Fruit fly (Drosophila melanogaster) whole organism, embryonic: Measurements from ENCODE around the gene Ant2.

Experiments
- Bgb ChIP-seq: fragments of 200-800 bp; sonication (Bioruptor generic); IDR thresholded peaks from 2 replicates; pipeline ENCODE4 v1.3.6; 2022; ENCODE audit warnings: missing biosample characterization, missing genetic modification characterization; ENCODE audit not compliant: partially characterized antibody
- Blimp-1 ChIP-seq: fragments of 200-800 bp; sonication (Bioruptor generic); optimal IDR thresholded peaks from 3 replicates; lab custom pipeline; 2018; ENCODE audit warnings: missing biosample characterization, missing genetic modification characterization, mild to moderate bottlenecking, moderate library complexity, missing genetic modification reagents
- CG10431 ChIP-seq: fragments of 200-800 bp; sonication (Bioruptor generic); optimal IDR thresholded peaks from 3 replicates; lab custom pipeline; 2018; ENCODE audit warnings: missing biosample characterization, mild to moderate bottlenecking, missing genetic modification characterization
- CG10543 ChIP-seq: fragments of 200-800 bp; sonication (Bioruptor generic); optimal IDR thresholded peaks from 3 replicates; lab custom pipeline; 2017; ENCODE audit warnings: missing biosample characterization, mild to moderate bottlenecking, missing genetic modification characterization, moderate library complexity
- CG10654 ChIP-seq: fragments of 200-800 bp; sonication (Bioruptor generic); optimal IDR thresholded peaks from 2 replicates; lab custom pipeline; 2016; ENCODE audit warnings: missing biosample characterization, missing genetic modification characterization
- CG12744 ChIP-seq: fragments of 200-800 bp; sonication (Bioruptor generic); optimal IDR thresholded peaks from 2 replicates; lab custom pipeline; 2016; ENCODE audit warnings: missing biosample characterization, missing genetic modification characterization
- CG17359 ChIP-seq: fragments of 200-800 bp; sonication (Bioruptor generic); optimal IDR thresholded peaks from 3 replicates; lab custom pipeline; 2018; ENCODE audit warnings: missing biosample characterization, mild to moderate bottlenecking, missing genetic modification characterization, moderate library complexity
- CG17568 ChIP-seq: fragments of 200-800 bp; sonication (Bioruptor generic); optimal IDR thresholded peaks from 2 replicates; lab custom pipeline; 2018; ENCODE audit warnings: missing biosample characterization, mild to moderate bottlenecking, missing genetic modification characterization, moderate library complexity
- CG18262 ChIP-seq: fragments of 200-800 bp; optimal IDR thresholded peaks from 3 replicates; lab custom pipeline; 2019; ENCODE audit warnings: missing biosample characterization, mild to moderate bottlenecking, missing genetic modification characterization, moderate library complexity
- CG3065 ChIP-seq: fragments of 200-800 bp; sonication (Bioruptor generic); optimal IDR thresholded peaks from 2 replicates; lab custom pipeline; 2016; ENCODE audit warnings: missing biosample characterization, missing genetic modification characterization
- CG33557 ChIP-seq: fragments of 200-800 bp; sonication (Bioruptor generic); optimal IDR thresholded peaks from 2 replicates; lab custom pipeline; 2019; ENCODE audit warnings: missing biosample characterization, mild to moderate bottlenecking, missing genetic modification characterization, moderate library complexity
- CG4730 ChIP-seq: fragments of 200-800 bp; sonication (Bioruptor generic); IDR thresholded peaks from 2 replicates; pipeline ENCODE4 v1.3.6; 2022; ENCODE audit warnings: missing biosample characterization, missing genetic modification characterization
- CG6765 ChIP-seq: fragments of 200-800 bp; sonication (Bioruptor generic); optimal IDR thresholded peaks from 3 replicates; lab custom pipeline; 2017; ENCODE audit warnings: missing biosample characterization, mild to moderate bottlenecking, missing genetic modification characterization
- CG6791 ChIP-seq: fragments of 200-800 bp; sonication (Bioruptor generic); IDR thresholded peaks from 3 replicates; pipeline ENCODE4 v1.3.6; 2022; ENCODE audit warnings: missing biosample characterization, missing genetic modification characterization; ENCODE audit not compliant: partially characterized antibody
- Dek ChIP-seq: fragments of 200-800 bp; sonication (Bioruptor generic); optimal IDR thresholded peaks from 3 replicates; lab custom pipeline; 2019; ENCODE audit warnings: missing biosample characterization, mild to moderate bottlenecking, missing genetic modification characterization, moderate library complexity
- E2f2 ChIP-seq: fragments of 200-800 bp; sonication (Bioruptor generic); IDR thresholded peaks from 2 replicates; pipeline ENCODE4 v1.3.6; 2022; ENCODE audit warnings: missing biosample characterization, missing genetic modification characterization
- Fer1 ChIP-seq: fragments of 200-800 bp; sonication (Bioruptor generic); optimal IDR thresholded peaks from 2 replicates; lab custom pipeline; 2017; ENCODE audit warnings: missing biosample characterization, mild to moderate bottlenecking, missing genetic modification characterization
- Hmr ChIP-seq: fragments of 200-800 bp; sonication (Bioruptor generic); optimal IDR thresholded peaks from 3 replicates; lab custom pipeline; 2017; ENCODE audit warnings: mild to moderate bottlenecking, missing biosample characterization, missing genetic modification reagents, missing genetic modification characterization
- Hr51 ChIP-seq, 2 experiments: fragments of 200-800 bp; sonication (Bioruptor generic); optimal IDR thresholded peaks; 2 replicates in 1 of 2; 3 replicates in 1 of 2; lab custom pipeline; 2016 to 2018; ENCODE audit warnings: missing biosample characterization in 2 of 2, missing genetic modification characterization in 2 of 2, mild to moderate bottlenecking in 1 of 2, moderate library complexity in 1 of 2
- Nf-YC ChIP-seq: fragments of 200-800 bp; optimal IDR thresholded peaks from 3 replicates; lab custom pipeline; 2019; ENCODE audit warnings: missing biosample characterization, mild to moderate bottlenecking, missing genetic modification characterization, moderate library complexity
- Pdp1 ChIP-seq, 2 experiments: fragments of 200-800 bp; sonication (Bioruptor generic); optimal IDR thresholded peaks; 3 replicates each; lab custom pipeline; 2016; ENCODE audit warnings: missing biosample characterization in 2 of 2, missing genetic modification characterization in 2 of 2, mild to moderate bottlenecking in 1 of 2, moderate library complexity in 1 of 2
- Ptx1 ChIP-seq: fragments of 200-800 bp; sonication (Bioruptor generic); IDR thresholded peaks from 2 replicates; pipeline ENCODE4 v1.3.6; 2022; ENCODE audit warnings: missing biosample characterization, missing genetic modification characterization
- Sry-β ChIP-seq: fragments of 200-800 bp; sonication (Bioruptor generic); optimal IDR thresholded peaks from 2 replicates; lab custom pipeline; 2018; ENCODE audit warnings: missing biosample characterization, mild to moderate bottlenecking, missing genetic modification characterization, moderate library complexity
- aop ChIP-seq: fragments of 200-800 bp; sonication (Bioruptor generic); IDR thresholded peaks from 2 replicates; pipeline ENCODE4 v1.3.6; 2022; ENCODE audit warnings: missing biosample characterization, missing genetic modification characterization
- cwo ChIP-seq: fragments of 200-800 bp; sonication (Bioruptor generic); optimal IDR thresholded peaks from 3 replicates; lab custom pipeline; 2017; ENCODE audit warnings: missing biosample characterization, missing genetic modification characterization, mild to moderate bottlenecking, moderate library complexity, missing genetic modification reagents
- esg ChIP-seq: fragments of 200-800 bp; sonication (Bioruptor generic); conservative IDR thresholded peaks from 2 replicates; pipeline ENCODE4 v1.3.6; 2022; ENCODE audit warnings: missing biosample characterization, missing genetic modification characterization
- fd3F ChIP-seq: fragments of 200-800 bp; sonication (Bioruptor generic); optimal IDR thresholded peaks from 2 replicates; lab custom pipeline; 2018; ENCODE audit warnings: missing biosample characterization, mild to moderate bottlenecking, missing genetic modification characterization, moderate library complexity
- grau ChIP-seq: fragments of 200-800 bp; optimal IDR thresholded peaks from 3 replicates; lab custom pipeline; 2019; ENCODE audit warnings: missing biosample characterization, mild to moderate bottlenecking, missing genetic modification characterization, moderate library complexity
- hkb ChIP-seq, 2 experiments: fragments of 200-800 bp in 1 of 2; fragments of >200 bp in 1 of 2; sonication (Bioruptor generic) in 1 of 2; IDR thresholded peaks in 1 of 2; optimal IDR thresholded peaks in 1 of 2; 2 replicates each; pipeline versions ENCODE4 v1.3.6 to Lab custom; 2017 to 2022; ENCODE audit warnings: missing biosample characterization in 1 of 2, missing genetic modification characterization in 1 of 2
- knrl ChIP-seq: fragments of 200-800 bp; sonication (Bioruptor generic); IDR thresholded peaks from 3 replicates; pipeline ENCODE4 v1.3.6; 2022; ENCODE audit warnings: missing biosample characterization, missing genetic modification characterization; ENCODE audit not compliant: partially characterized antibody
- peb ChIP-seq: fragments of 200-800 bp; sonication (Bioruptor generic); IDR thresholded peaks from 2 replicates; pipeline ENCODE4 v1.3.6; 2022; ENCODE audit warnings: missing biosample characterization, missing genetic modification characterization
- pho ChIP-seq: fragments of 200-800 bp; sonication (Bioruptor generic); optimal IDR thresholded peaks from 2 replicates; lab custom pipeline; 2016; ENCODE audit warnings: missing biosample characterization, missing genetic modification characterization
- psq ChIP-seq: fragments of 200-800 bp; sonication (Bioruptor generic); optimal IDR thresholded peaks from 2 replicates; lab custom pipeline; 2017; ENCODE audit warnings: missing biosample characterization, missing genetic modification characterization
- salm ChIP-seq: fragments of 200-800 bp; sonication (Bioruptor generic); optimal IDR thresholded peaks from 2 replicates; lab custom pipeline; 2018; ENCODE audit warnings: missing biosample characterization, mild to moderate bottlenecking, missing genetic modification characterization
- sens-2 ChIP-seq: fragments of 200-800 bp; sonication (Bioruptor generic); IDR thresholded peaks from 2 replicates; pipeline ENCODE4 v1.3.6; 2022; ENCODE audit warnings: missing biosample characterization, missing genetic modification characterization
- sima ChIP-seq: fragments of 200-800 bp; sonication (Bioruptor generic); optimal IDR thresholded peaks from 2 replicates; lab custom pipeline; 2016; ENCODE audit warnings: missing biosample characterization, missing genetic modification characterization
- slbo ChIP-seq: fragments of 200-800 bp; sonication (Bioruptor generic); IDR thresholded peaks from 2 replicates; pipeline ENCODE4 v1.3.6; 2022; ENCODE audit warnings: missing biosample characterization, missing genetic modification characterization
- so ChIP-seq: fragments of 200-800 bp; sonication (Bioruptor generic); IDR thresholded peaks from 3 replicates; pipeline ENCODE4 v1.3.6; 2022; ENCODE audit warnings: missing biosample characterization, missing genetic modification characterization
- sob ChIP-seq: fragments of 200-800 bp; sonication (Bioruptor generic); IDR thresholded peaks from 2 replicates; pipeline ENCODE4 v1.3.6; 2022; ENCODE audit warnings: missing biosample characterization, missing genetic modification characterization
- tio ChIP-seq: fragments of 200-800 bp; sonication (Bioruptor generic); optimal IDR thresholded peaks from 2 replicates; lab custom pipeline; 2017; ENCODE audit warnings: missing biosample characterization, missing genetic modification characterization, inconsistent platforms
- zf30C ChIP-seq: fragments of 200-800 bp; sonication (Bioruptor generic); optimal IDR thresholded peaks from 3 replicates; lab custom pipeline; 2018; ENCODE audit warnings: missing biosample characterization, mild to moderate bottlenecking, missing genetic modification characterization
- zfh1 ChIP-seq: fragments of 200-800 bp; sonication (Bioruptor generic); IDR thresholded peaks from 3 replicates; pipeline ENCODE4 v1.3.6; 2022; ENCODE audit warnings: missing biosample characterization, missing genetic modification characterization

Ant2 gene

DNA sequence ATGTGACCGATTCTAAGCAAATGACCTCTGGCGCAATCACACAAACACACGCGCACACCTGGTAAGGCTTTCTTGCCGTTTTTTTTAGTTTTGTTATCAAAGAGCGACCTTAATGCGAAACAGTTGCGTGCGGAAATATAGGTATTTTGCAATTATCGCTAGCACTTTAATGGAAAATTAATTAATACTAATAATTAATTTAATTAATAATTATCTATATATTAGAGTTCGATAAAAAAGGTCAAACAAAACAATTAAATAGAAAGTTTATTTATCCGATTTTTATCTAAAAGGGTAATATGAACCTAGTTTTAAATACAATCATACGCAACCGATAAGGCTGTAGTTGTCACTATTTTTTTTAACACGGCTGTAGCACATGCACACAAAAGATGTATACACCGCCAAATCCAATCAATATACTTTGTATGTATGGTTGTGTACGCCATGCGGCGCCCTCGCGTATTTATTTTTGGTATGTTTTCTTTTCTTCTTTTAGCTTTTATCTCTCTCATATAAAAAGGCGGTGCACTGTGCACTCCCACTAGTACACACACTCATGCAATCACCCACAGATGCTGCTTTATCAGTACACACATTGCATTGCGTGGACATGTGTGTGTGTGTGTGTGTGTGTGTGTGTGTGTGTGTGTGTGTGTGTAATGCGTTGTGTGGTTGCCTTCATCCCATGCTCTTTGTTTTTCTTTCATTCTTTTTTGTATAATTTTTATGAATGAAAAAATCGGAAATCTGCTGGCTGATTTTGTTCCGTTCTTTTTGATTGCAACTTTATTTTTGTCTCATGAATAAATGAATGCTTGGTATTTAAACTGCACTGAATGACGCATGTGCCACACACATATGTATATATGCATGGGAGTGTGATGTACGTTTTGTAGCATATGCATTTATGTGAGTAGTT, 16.0 kb upstream of the Ant2 start (continued):
- TF ChIP-seq CG3065 = peak; percentile 30
- 0 out of 3 replicates have a peak, but pooled peaks have one; percentile 39 for TF ChIP-seq zfh1
- peak; percentile 60 for TF ChIP-seq Fer1 (GFP tag; lab: Kevin White, UChicago)
- peak; percentile 52 for TF ChIP-seq fd3F (GFP tag; lab: Kevin White, UChicago)
- peak; percentile 86 for TF ChIP-seq CG18262 (tag; lab: Kevin White, UChicago)
- no peak for TF ChIP-seq Sry-β (GFP tag; lab: Kevin White, UChicago)
- TF ChIP-seq Dek = peak; percentile 46
- TF ChIP-seq CG4730 (GFP tag; lab: Robert Waterston, UW) = no peak
- TF ChIP-seq salm (tag; lab: Kevin White, UChicago) = peak; percentile 60
- peak in 1 of 2 experiments; percentile 27 for TF ChIP-seq Pdp1 (GFP tag; optimal IDR thresholded peaks at IDR 0.05; lab: Kevin White, UChicago)
- TF ChIP-seq aop (GFP tag; lab: Robert Waterston, UW) = no peak
- no peak for TF ChIP-seq peb
- no peak for TF ChIP-seq sens-2
- TF ChIP-seq pho (GFP tag; lab: Kevin White, UChicago) = no peak
- no peak for TF ChIP-seq zf30C
- no peak for TF ChIP-seq Hmr (GFP tag; lab: Kevin White, UChicago)
- no peak for TF ChIP-seq so (GFP tag; lab: Robert Waterston, UW)
- TF ChIP-seq grau (tag; lab: Kevin White, UChicago) = peak; percentile 79
- TF ChIP-seq CG10431 (GFP tag; lab: Kevin White, UChicago) = peak; percentile 17
- peak; percentile 52 for TF ChIP-seq CG6765
- peak; percentile 9 for TF ChIP-seq CG10543 (GFP tag; lab: Kevin White, UChicago)
- TF ChIP-seq hkb (optimal IDR thresholded peaks at IDR 0.05; lab: Kevin White, UChicago) = no peak
- peak; percentile 65 for TF ChIP-seq hkb (GFP tag; IDR thresholded peaks at IDR 0.05; lab: Robert Waterston, UW)
- TF ChIP-seq sima (GFP tag; lab: Kevin White, UChicago) = no peak
- no peak for TF ChIP-seq CG12744 (GFP tag; lab: Kevin White, UChicago)
- peak; percentile 59 for TF ChIP-seq Ptx1 (GFP tag; lab: Robert Waterston, UW)
- peak; percentile 31; the same call in 1 of the 2 replicates for TF ChIP-seq slbo
- TF ChIP-seq Nf-YC = peak; percentile 7
- no peak for TF ChIP-seq sob (GFP tag; lab: Robert Waterston, UW)
- no peak for TF ChIP-seq knrl (GFP tag; lab: Robert Waterston, UW)
- no peak for TF ChIP-seq CG6791 (GFP tag; lab: Robert Waterston, UW)
- TF ChIP-seq CG17359 (tag; lab: Kevin White, UChicago) = peak; percentile 70
- TF ChIP-seq CG33557 (GFP tag; lab: Kevin White, UChicago) = no peak
- TF ChIP-seq CG10654 = no peak
- TF ChIP-seq Blimp-1 (GFP tag; lab: Kevin White, UChicago) = peak; percentile 67
- peak; percentile 16 for TF ChIP-seq tio (GFP tag; lab: Kevin White, UChicago)
- TF ChIP-seq psq (GFP tag; lab: Kevin White, UChicago) = no peak
- TF ChIP-seq CG17568 (GFP tag; lab: Kevin White, UChicago) = no peak
- TF ChIP-seq esg (GFP tag; lab: Robert Waterston, UW) = no peak; the same call in 1 of the 2 replicates
- no peak for TF ChIP-seq Bgb (GFP tag; lab: Robert Waterston, UW)
- peak; percentile 68 for TF ChIP-seq cwo (GFP tag; lab: Kevin White, UChicago)
- TF ChIP-seq Hr51 (GFP tag; optimal IDR thresholded peaks at IDR 0.05; lab: Kevin White, UChicago) = peak in 1 of 2 experiments; percentile 86
- peak; percentile 28; the same call in 1 of the 2 replicates for TF ChIP-seq E2f2 (GFP tag; lab: Robert Waterston, UW)
